Fruit fly (Drosophila melanogaster) whole organism, embryonic: ENCODE results near the gene qjt.

Source experiments
- Asciz ChIP-seq: fragments of 200-800 bp; sonication (Bioruptor generic); optimal IDR thresholded peaks from 2 replicates; lab custom pipeline; 2017; ENCODE audit warnings: missing biosample characterization, mild to moderate bottlenecking, missing genetic modification characterization, missing genetic modification reagents
- CG11696 ChIP-seq: fragments of 200-800 bp; sonication (Bioruptor generic); IDR thresholded peaks from 2 replicates; pipeline ENCODE4 v1.3.6; 2022; ENCODE audit warnings: missing biosample characterization, missing genetic modification characterization
- CG17361 ChIP-seq: fragments of 200-800 bp; sonication (Bioruptor generic); IDR thresholded peaks from 3 replicates; pipeline ENCODE4 v1.3.6; 2022; ENCODE audit warnings: missing biosample characterization, missing genetic modification characterization
- CG42726 ChIP-seq: fragments of 200-800 bp; sonication (Bioruptor generic); IDR thresholded peaks from 2 replicates; pipeline ENCODE4 v1.3.6; 2022; ENCODE audit warnings: missing biosample characterization, missing genetic modification characterization; ENCODE audit not compliant: partially characterized antibody
- Dfd ChIP-seq, 2 experiments: fragments of >200 bp; optimal IDR thresholded peaks; 2 replicates each; lab custom pipeline; 2017; ENCODE audit warnings: missing biosample characterization in 2 of 2, missing genetic modification characterization in 2 of 2
- ab ChIP-seq: fragments of 200-800 bp; sonication (Bioruptor generic); optimal IDR thresholded peaks from 2 replicates; lab custom pipeline; 2016; ENCODE audit warnings: missing biosample characterization, missing genetic modification characterization
- ap ChIP-seq: fragments of 200-800 bp; sonication (Bioruptor generic); IDR thresholded peaks from 2 replicates; pipeline ENCODE4 v1.3.6; 2022; ENCODE audit warnings: missing biosample characterization, missing genetic modification characterization
- dmrt99B ChIP-seq: fragments of 200-800 bp; sonication (Bioruptor generic); optimal IDR thresholded peaks from 2 replicates; lab custom pipeline; 2018; ENCODE audit warnings: missing biosample characterization, mild to moderate bottlenecking, missing genetic modification characterization, moderate library complexity

DNA sequence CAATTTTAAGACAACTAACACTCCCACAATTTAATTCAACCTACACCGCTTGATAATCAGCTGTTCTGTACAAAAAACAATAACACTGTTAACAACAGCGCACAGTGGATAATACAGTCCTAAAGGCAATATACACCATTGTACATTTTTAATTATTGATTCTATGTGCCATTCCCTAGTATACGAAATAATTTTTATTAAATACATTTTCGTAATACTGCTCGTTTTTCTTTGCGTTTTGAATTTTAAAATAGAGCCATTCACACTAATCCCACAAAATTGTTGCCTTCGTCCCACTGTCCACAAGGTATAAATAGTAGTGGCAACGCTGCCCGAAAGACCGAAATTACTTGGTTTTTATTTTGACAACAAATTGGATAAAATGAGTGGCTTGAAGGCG lies 45.3 kb upstream of the qjt start, which contains the start of the genes Coq4 and CG32176:
- peak; percentile 96 for TF ChIP-seq ab
- peak; percentile 87 for TF ChIP-seq CG11696 (GFP tag; lab: Robert Waterston, UW)
- TF ChIP-seq CG17361: peak; percentile 97
- peak; percentile 97 for TF ChIP-seq ap (GFP tag; lab: Robert Waterston, UW)
- TF ChIP-seq CG42726 (GFP tag; lab: Robert Waterston, UW): peak; percentile 71
- TF ChIP-seq dmrt99B (tag; lab: Kevin White, UChicago): peak; percentile 97
- TF ChIP-seq Dfd (GFP tag; optimal IDR thresholded peaks at IDR 0.05; lab: Kevin White, UChicago): no peak
- TF ChIP-seq Asciz (GFP tag; lab: Kevin White, UChicago): peak; percentile 91
